Worm (Caenorhabditis elegans) whole organism, midembryonic: ENCODE data around the gene riok-3.

Experiments
- T22C8.4 ChIP-seq: fragments of 200-800 bp; sonication (Bioruptor generic); IDR thresholded peaks from 2 replicates; pipeline ENCODE4 v1.3.6; 2022; ENCODE audit warnings: missing genetic modification characterization, missing compliant biosample characterization
- cog-1 ChIP-seq: sonication (generic microtip); optimal IDR thresholded peaks from 2 replicates; lab custom pipeline; 2016; ENCODE audit warnings: missing genetic modification characterization, missing compliant biosample characterization
- flt-1 ChIP-seq: fragments of 200-800 bp; sonication (Bioruptor generic); IDR thresholded peaks from 2 replicates; pipeline ENCODE4 v1.3.6; 2022; ENCODE audit warnings: missing genetic modification characterization, missing compliant biosample characterization
- klf-2 ChIP-seq: fragments of 200-800 bp; sonication (Bioruptor generic); conservative IDR thresholded peaks from 2 replicates; pipeline ENCODE4 v1.3.6; 2022; ENCODE audit warnings: missing genetic modification reagents, missing genetic modification characterization, missing compliant biosample characterization
- med-1 ChIP-seq: sonication (generic microtip); optimal IDR thresholded peaks from 2 replicates; lab custom pipeline; 2017; ENCODE audit warnings: missing genetic modification characterization, mild to moderate bottlenecking, missing compliant biosample characterization, antibody characterized with exemption, missing genetic modification reagents; ENCODE audit not compliant: insufficient read depth
- ref-1 ChIP-seq: fragments of 200-800 bp; sonication (Bioruptor generic); conservative IDR thresholded peaks from 2 replicates; pipeline ENCODE4 v1.3.6; 2022; ENCODE audit warnings: missing genetic modification reagents, missing genetic modification characterization, missing compliant biosample characterization
- tab-1 ChIP-seq: fragments of 200-800 bp; sonication (Bioruptor generic); IDR thresholded peaks from 2 replicates; pipeline ENCODE4 v1.3.6; 2022; ENCODE audit warnings: missing genetic modification characterization, missing compliant biosample characterization
- ztf-29 ChIP-seq: fragments of 200-800 bp; sonication (Bioruptor generic); IDR thresholded peaks from 2 replicates; pipeline ENCODE4 v1.3.6; 2022; ENCODE audit warnings: missing genetic modification reagents, missing genetic modification characterization, missing compliant biosample characterization

ce11 chrIII:9772394-9772793, 32.4 kb downstream of the riok-3 start:
- TF ChIP-seq ztf-29 (no peak), T22C8.4 (no peak), ref-1 (GFP tag; lab: Robert Waterston, UW) (no peak), flt-1 (no peak), cog-1 (no peak), med-1 (GFP tag; lab: Kevin White, UChicago) (no peak), klf-2 (GFP tag; lab: Robert Waterston, UW) (no peak), tab-1 (GFP tag; lab: Robert Waterston, UW) (no peak)
